Worm (Caenorhabditis elegans) whole organism, L4/young adult: ENCODE results near the gene F54E2.1.

Source experiments
- W03F9.2 ChIP-seq: fragments of 150-350 bp; optimal IDR thresholded peaks from 2 replicates; lab custom pipeline; 2014; ENCODE audit warnings: missing biosample characterization, missing genetic modification characterization
- dao-5 ChIP-seq: sonication (generic microtip); optimal IDR thresholded peaks from 2 replicates; lab custom pipeline; 2016; ENCODE audit warnings: missing genotype, missing genetic modification characterization, moderate library complexity, missing compliant biosample characterization
- him-1 ChIP-seq: sonication (generic microtip); optimal IDR thresholded peaks from 2 replicates; lab custom pipeline; 2016; ENCODE audit warnings: missing genotype, missing genetic modification reagents, missing genetic modification characterization, missing compliant biosample characterization

DNA sequence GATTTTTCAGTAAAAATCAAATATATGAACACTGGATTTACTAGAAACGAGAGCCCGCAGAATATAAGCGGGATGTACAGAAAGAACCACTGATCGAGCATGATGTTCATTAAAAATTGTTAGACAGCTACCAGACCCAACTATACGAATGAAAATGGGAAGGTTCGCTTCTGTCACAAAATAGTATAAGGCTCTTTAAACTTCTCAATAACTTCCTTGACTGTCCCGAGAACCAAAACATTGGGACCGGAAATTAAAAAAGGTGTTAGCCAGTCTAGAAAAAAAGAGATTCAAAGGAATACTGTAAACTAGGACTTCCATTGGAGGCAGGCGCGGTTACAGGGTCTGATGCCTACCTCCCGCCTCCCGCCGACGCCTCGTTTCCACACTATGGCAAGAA lies 47.6 kb downstream of the F54E2.1 start, which contains the start of gene srj-55:
- TF ChIP-seq him-1 (no peak), W03F9.2 (tag; lab: Kevin White, UChicago) (no peak), dao-5 (no peak)
